Worm (Caenorhabditis elegans): ENCODE results near the gene C14A6.12.

The C14A6.12 gene

ce11 chrV:18162568-18162967 lies at the start of gene C14A6.12:
C14A6.12 (minus strand) TSS chrV:18162668.
- no peak for TF ChIP-seq che-1 (tag; optimal IDR thresholded peaks at IDR 0.05)
- TF ChIP-seq pha-4 (tag; optimal IDR thresholded peaks at IDR 0.05), result no peak
- TF ChIP-seq sdc-2 (tag; optimal IDR thresholded peaks at IDR 0.05), result no peak
- no peak for TF ChIP-seq sox-2 (GFP tag; IDR thresholded peaks at IDR 0.05)

ce11 chrV:18209071-18209470 lies 46.6 kb upstream of the C14A6.12 start, which contains the start of gene F16H6.7:
F16H6.7 (minus strand) TSS chrV:18209171.
- TF ChIP-seq elt-4 (tag; optimal IDR thresholded peaks at IDR 0.05), result no peak
- TF ChIP-seq sdc-2 (tag; optimal IDR thresholded peaks at IDR 0.05), result no peak
- TF ChIP-seq unc-55 (GFP tag; optimal IDR thresholded peaks at IDR 0.05), result no peak
- TF ChIP-seq pat-9 (tag; optimal IDR thresholded peaks at IDR 0.05), result no peak
- no peak for TF ChIP-seq nhr-232 (tag; optimal IDR thresholded peaks at IDR 0.05)
- no peak for TF ChIP-seq ceh-48 (tag; optimal IDR thresholded peaks at IDR 0.05)
- TF ChIP-seq ttx-3 (tag; optimal IDR thresholded peaks at IDR 0.05), result no peak
- TF ChIP-seq npax-4 (tag; optimal IDR thresholded peaks at IDR 0.05), result no peak
- no peak for TF ChIP-seq fkh-6 (tag; optimal IDR thresholded peaks at IDR 0.05)
- no peak for TF ChIP-seq ceh-9 (tag; optimal IDR thresholded peaks at IDR 0.05)
- no peak for TF ChIP-seq ceh-2 (tag; optimal IDR thresholded peaks at IDR 0.05)
- no peak for TF ChIP-seq ama-1 (optimal IDR thresholded peaks at IDR 0.05)
- no peak for TF ChIP-seq ceh-30 (tag; optimal IDR thresholded peaks at IDR 0.05)
- TF ChIP-seq ceh-31 (tag; optimal IDR thresholded peaks at IDR 0.05), result no peak
- no peak for TF ChIP-seq F13H6.1 (tag; optimal IDR thresholded peaks at IDR 0.05)
- TF ChIP-seq ahr-1 (tag; optimal IDR thresholded peaks at IDR 0.05), result no peak

DNA sequence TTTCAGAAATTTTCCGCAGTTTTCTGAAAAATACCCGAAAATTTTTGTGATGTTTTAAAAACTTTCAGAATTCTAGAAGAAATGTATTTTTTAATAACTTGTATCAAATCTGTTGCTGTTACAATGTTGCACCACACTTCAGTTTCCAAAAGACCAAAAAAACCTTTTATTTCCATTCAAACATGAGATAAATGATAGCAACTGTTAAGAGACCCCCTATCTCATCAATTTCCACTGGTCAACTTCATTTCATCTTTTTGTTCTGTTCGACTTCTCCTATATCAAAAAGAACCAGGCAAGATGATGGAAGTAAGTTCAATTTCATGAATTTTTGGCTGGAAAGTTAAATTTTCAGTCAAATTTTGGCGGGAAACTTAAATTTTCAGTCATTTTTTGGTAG lies 36.0 kb upstream of the C14A6.12 start, which contains the start of gene F16H6.4:
Gene F16H6.4, plus strand, starts transcription at position 301 of the 400 bp plus-strand sequence.
- TF ChIP-seq pat-9 (tag; optimal IDR thresholded peaks at IDR 0.05), result no peak
- TF ChIP-seq che-1 (tag; optimal IDR thresholded peaks at IDR 0.05), result no peak
- no peak for TF ChIP-seq ceh-2 (tag; optimal IDR thresholded peaks at IDR 0.05)

DNA sequence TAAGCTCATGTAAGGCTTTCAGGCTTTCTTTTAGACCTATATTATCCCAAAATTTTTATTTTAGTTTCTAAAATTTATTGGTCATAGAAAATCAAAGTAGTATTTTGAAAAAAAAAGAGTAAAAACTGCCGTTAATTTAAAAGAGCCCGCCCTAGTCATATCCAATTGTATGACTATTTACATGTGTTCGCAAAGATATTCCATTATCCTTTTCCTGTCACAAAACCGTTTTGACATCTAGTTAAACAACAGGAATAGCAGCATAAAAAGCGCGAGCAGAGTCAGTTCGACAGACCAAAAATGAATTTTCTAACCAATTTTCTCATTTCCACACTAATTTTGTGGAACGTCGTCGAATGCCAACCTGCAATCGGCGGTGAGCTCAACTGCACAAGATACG lies 32.5 kb upstream of the C14A6.12 start, which contains the start of gene F16H6.3:
Gene F16H6.3, plus strand, starts transcription at position 301 of the 400 bp plus-strand sequence.
- TF ChIP-seq rnt-1 (tag; optimal IDR thresholded peaks at IDR 0.05), result no peak
- no peak for TF ChIP-seq fax-1 (tag; optimal IDR thresholded peaks at IDR 0.05)
- TF ChIP-seq eyg-1 (tag; optimal IDR thresholded peaks at IDR 0.05), result no peak
- no peak for TF ChIP-seq dmd-4 (tag; optimal IDR thresholded peaks at IDR 0.05; ENCODE audit: borderline replicate concordance)
- no peak for TF ChIP-seq npax-4 (tag; optimal IDR thresholded peaks at IDR 0.05)
- TF ChIP-seq unc-55 (GFP tag; optimal IDR thresholded peaks at IDR 0.05), result no peak
- no peak for TF ChIP-seq unc-86 (tag; optimal IDR thresholded peaks at IDR 0.05)
- TF ChIP-seq che-1 (tag; optimal IDR thresholded peaks at IDR 0.05), result no peak

- no peak for TF ChIP-seq ets-4 (tag; optimal IDR thresholded peaks at IDR 0.05)
- no peak for TF ChIP-seq pqm-1 (tag; optimal IDR thresholded peaks at IDR 0.05)
- no peak for TF ChIP-seq sdc-2 (tag; optimal IDR thresholded peaks at IDR 0.05)
- TF ChIP-seq Y22D7AL.16 (tag; optimal IDR thresholded peaks at IDR 0.05), result no peak
- no peak for TF ChIP-seq C08G9.2 (tag; optimal IDR thresholded peaks at IDR 0.05)
- TF ChIP-seq pax-1 (tag; optimal IDR thresholded peaks at IDR 0.05), result no peak
- no peak for TF ChIP-seq ceh-6 (GFP tag; optimal IDR thresholded peaks at IDR 0.05)
- TF ChIP-seq hlh-30 (tag; optimal IDR thresholded peaks at IDR 0.05; ENCODE audit: insufficient read depth), result no peak
- TF ChIP-seq elt-4 (tag; optimal IDR thresholded peaks at IDR 0.05), result no peak
- no peak for TF ChIP-seq ceh-30 (tag; optimal IDR thresholded peaks at IDR 0.05)
- TF ChIP-seq dmd-4 (tag; optimal IDR thresholded peaks at IDR 0.05; ENCODE audit: borderline replicate concordance), result no peak
- no peak for TF ChIP-seq ahr-1 (tag; optimal IDR thresholded peaks at IDR 0.05)
- no peak for TF ChIP-seq eyg-1 (tag; optimal IDR thresholded peaks at IDR 0.05)
- no peak for TF ChIP-seq dve-1 (tag; optimal IDR thresholded peaks at IDR 0.05)
- no peak for TF ChIP-seq lim-6 (tag; optimal IDR thresholded peaks at IDR 0.05)
Observed at ce11 chrV:18191128-18191527, 28.7 kb upstream of the C14A6.12 start, which contains the start of gene clec-42. clec-42 (plus strand) TSS chrV:18191412.

DNA sequence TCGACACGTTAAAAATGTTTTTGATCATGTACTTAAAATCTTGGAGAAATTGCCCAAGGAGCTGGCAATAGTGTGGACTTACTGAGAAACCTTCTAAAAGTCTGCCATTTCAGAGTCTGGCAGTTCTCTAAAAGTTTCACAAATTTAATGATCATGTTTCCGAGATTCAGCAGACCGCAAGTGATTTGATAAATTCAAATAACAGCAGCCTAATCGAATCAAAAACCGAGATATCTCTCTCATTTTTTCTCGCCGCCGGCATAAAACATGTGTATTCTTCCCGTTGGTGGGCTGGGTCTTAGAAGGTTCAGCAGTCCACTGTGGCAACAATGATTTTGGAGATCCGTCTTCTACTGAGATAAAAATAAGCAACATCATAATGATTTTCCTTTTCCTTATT lies 26.7 kb upstream of the C14A6.12 start, which contains the start of gene clec-246:
Gene clec-246, plus strand, starts transcription at position 301 of the 400 bp plus-strand sequence.
- TF ChIP-seq hlh-6 (tag; optimal IDR thresholded peaks at IDR 0.05) (no peak), odd-2 (tag; optimal IDR thresholded peaks at IDR 0.05) (no peak), pros-1 (tag; optimal IDR thresholded peaks at IDR 0.05) (no peak), pha-4 (tag; optimal IDR thresholded peaks at IDR 0.05) (no peak), ceh-22 (tag; optimal IDR thresholded peaks at IDR 0.05) (no peak), ceh-31 (tag; optimal IDR thresholded peaks at IDR 0.05) (no peak), che-1 (tag; optimal IDR thresholded peaks at IDR 0.05) (no peak), fax-1 (tag; optimal IDR thresholded peaks at IDR 0.05) (no peak), fkh-10 (GFP tag; optimal IDR thresholded peaks at IDR 0.05) (no peak), nfya-1 (tag; optimal IDR thresholded peaks at IDR 0.05) (no peak)
